Worm (Caenorhabditis elegans): ENCODE data around the gene F57G12.1.

- TF ChIP-seq tbx-11 (GFP tag; IDR thresholded peaks at IDR 0.05) (no peak), sea-1 (GFP tag; conservative IDR thresholded peaks at IDR 0.05) (no peak), flt-1 (GFP tag; IDR thresholded peaks at IDR 0.05) (no peak), hmbx-1 (tag; optimal IDR thresholded peaks at IDR 0.05) (no peak), ceh-36 (tag; optimal IDR thresholded peaks at IDR 0.05) (no peak), ama-1 (optimal IDR thresholded peaks at IDR 0.05) (no peak), tbx-37 (GFP tag; conservative IDR thresholded peaks at IDR 0.05) (no peak), ceh-13 (GFP tag; optimal IDR thresholded peaks at IDR 0.05) (no peak), B0310.2 (tag; optimal IDR thresholded peaks at IDR 0.05) (no peak), F13C5.2 (tag; optimal IDR thresholded peaks at IDR 0.05) (no peak), hmg-4 (GFP tag; optimal IDR thresholded peaks at IDR 0.05) (no peak), tra-4 (tag; optimal IDR thresholded peaks at IDR 0.05) (no peak), pes-1 (GFP tag; IDR thresholded peaks at IDR 0.05) (no peak), aly-1 (tag; optimal IDR thresholded peaks at IDR 0.05) (no peak)
These were observed 7.6 kb upstream of the F57G12.1 start for ce11 chrX:12179090-12179488.

All from whole organism, early embryonic.